Worm (Caenorhabditis elegans) whole organism, L4 larva: ENCODE data around the gene C05G5.2.

Experiments used
- F10B5.3 ChIP-seq: sonication (generic microtip); optimal IDR thresholded peaks from 2 replicates; lab custom pipeline; 2016; ENCODE audit warnings: mild to moderate bottlenecking, missing genetic modification characterization, missing compliant biosample characterization
- F37D6.2 ChIP-seq: sonication (generic microtip); optimal IDR thresholded peaks from 2 replicates; lab custom pipeline; 2016; ENCODE audit warnings: mild to moderate bottlenecking, missing genetic modification characterization, missing compliant biosample characterization
- R02D3.7 ChIP-seq: fragments of 150-350 bp; sonication (generic microtip); optimal IDR thresholded peaks from 3 replicates; lab custom pipeline; 2014; ENCODE audit warnings: missing biosample characterization, missing genetic modification characterization
- Y105C5A.15 ChIP-seq: fragments of 200-800 bp; sonication (Bioruptor generic); IDR thresholded peaks from 2 replicates; pipeline ENCODE4 v1.3.6; 2022; ENCODE audit warnings: missing genetic modification characterization, missing compliant biosample characterization
- ZK546.5 ChIP-seq, 2 experiments: sonication (generic microtip); optimal IDR thresholded peaks; 2 replicates each; lab custom pipeline; 2017; ENCODE audit warnings: missing biosample characterization in 2 of 2, missing genetic modification characterization in 2 of 2
- aly-2 ChIP-seq: sonication (generic microtip); optimal IDR thresholded peaks from 2 replicates; lab custom pipeline; 2018; ENCODE audit warnings: missing biosample characterization, missing genetic modification characterization
- arid-1 ChIP-seq: fragments of 200-800 bp; sonication (Bioruptor generic); conservative IDR thresholded peaks from 2 replicates; pipeline ENCODE4 v1.3.6; 2022; ENCODE audit warnings: missing genetic modification reagents, missing genetic modification characterization, missing compliant biosample characterization
- ceh-20 ChIP-seq: fragments of 200-800 bp; sonication (Bioruptor generic); IDR thresholded peaks from 2 replicates; pipeline ENCODE4 v1.3.6; 2022; ENCODE audit warnings: missing genetic modification reagents, missing genetic modification characterization, missing compliant biosample characterization
- ceh-44 ChIP-seq: fragments of 200-800 bp; sonication (Bioruptor generic); IDR thresholded peaks from 2 replicates; pipeline ENCODE4 v1.3.6; 2022; ENCODE audit warnings: missing genetic modification reagents, missing genetic modification characterization, missing compliant biosample characterization
- ceh-82 ChIP-seq: sonication (generic microtip); optimal IDR thresholded peaks from 2 replicates; lab custom pipeline; 2017; ENCODE audit warnings: missing biosample characterization, missing genetic modification characterization
- cey-2 ChIP-seq: sonication (generic microtip); optimal IDR thresholded peaks from 3 replicates; lab custom pipeline; 2017; ENCODE audit warnings: missing genetic modification characterization, mild to moderate bottlenecking, missing compliant biosample characterization, antibody characterized with exemption, borderline replicate concordance; ENCODE audit not compliant: insufficient read depth
- ctbp-1 ChIP-seq: fragments of 200-800 bp; sonication (Bioruptor generic); IDR thresholded peaks from 2 replicates; pipeline ENCODE4 v1.3.6; 2022; ENCODE audit warnings: missing genetic modification reagents, missing genetic modification characterization, missing compliant biosample characterization
- daf-16 ChIP-seq, 3 experiments: sonication (generic microtip); optimal IDR thresholded peaks; 2 replicates each; lab custom pipeline; 2016 to 2017; ENCODE audit warnings: missing genetic modification characterization in 3 of 3, missing genetic modification reagents in 3 of 3, mild to moderate bottlenecking in 2 of 3, missing compliant biosample characterization in 2 of 3, missing biosample characterization in 1 of 3, moderate library complexity in 1 of 3
- daf-19 ChIP-seq: fragments of 200-800 bp; sonication (Bioruptor generic); conservative IDR thresholded peaks from 2 replicates; pipeline ENCODE4 v1.3.6; 2022; ENCODE audit warnings: missing genetic modification characterization, missing compliant biosample characterization
- daf-8 ChIP-seq: fragments of 200-800 bp; sonication (Bioruptor generic); IDR thresholded peaks from 2 replicates; pipeline ENCODE4 v1.3.6; 2022; ENCODE audit warnings: missing genetic modification characterization, missing compliant biosample characterization
- dmd-6 ChIP-seq: fragments of 200-800 bp; sonication (Bioruptor generic); IDR thresholded peaks from 2 replicates; pipeline ENCODE4 v1.3.6; 2022; ENCODE audit warnings: missing genetic modification reagents, missing genetic modification characterization, missing compliant biosample characterization
- dmd-8 ChIP-seq: fragments of 200-800 bp; sonication (Bioruptor generic); IDR thresholded peaks from 2 replicates; pipeline ENCODE4 v1.3.6; 2022; ENCODE audit warnings: missing genetic modification characterization, missing compliant biosample characterization
- duxl-1 ChIP-seq: sonication (generic microtip); optimal IDR thresholded peaks from 2 replicates; lab custom pipeline; 2016; ENCODE audit warnings: mild to moderate bottlenecking, missing genetic modification characterization, moderate library complexity, missing compliant biosample characterization; ENCODE audit not compliant: poor library complexity
- dve-1 ChIP-seq: sonication (generic microtip); optimal IDR thresholded peaks from 2 replicates; lab custom pipeline; 2017; ENCODE audit warnings: antibody characterized with exemption, mild to moderate bottlenecking, missing genetic modification characterization, missing compliant biosample characterization; ENCODE audit not compliant: insufficient read depth
- egl-27 ChIP-seq: sonication (generic microtip); optimal IDR thresholded peaks from 3 replicates; lab custom pipeline; 2017; ENCODE audit warnings: missing biosample characterization, missing genetic modification reagents, missing genetic modification characterization
- fkh-10 ChIP-seq: fragments of 150-350 bp; optimal IDR thresholded peaks from 2 replicates; lab custom pipeline; 2014; ENCODE audit warnings: missing biosample characterization, missing genetic modification reagents, missing genetic modification characterization
- fos-1 ChIP-seq: fragments of 150-350 bp; optimal IDR thresholded peaks from 2 replicates; lab custom pipeline; 2014; ENCODE audit warnings: missing biosample characterization, missing genetic modification characterization
- hlh-30 ChIP-seq: sonication (generic microtip); optimal IDR thresholded peaks from 2 replicates; lab custom pipeline; 2017; ENCODE audit warnings: antibody characterized with exemption, mild to moderate bottlenecking, missing genetic modification characterization, missing compliant biosample characterization; ENCODE audit not compliant: insufficient read depth
- jun-1 ChIP-seq: fragments of 150-350 bp; optimal IDR thresholded peaks from 2 replicates; lab custom pipeline; 2014; ENCODE audit warnings: missing biosample characterization, missing genetic modification reagents, missing genetic modification characterization
- lim-7 ChIP-seq: fragments of 200-800 bp; sonication (Bioruptor generic); IDR thresholded peaks from 2 replicates; pipeline ENCODE4 v1.3.6; 2022; ENCODE audit warnings: missing genetic modification characterization, missing compliant biosample characterization
- lin-29 ChIP-seq: fragments of 200-800 bp; sonication (Bioruptor generic); IDR thresholded peaks from 2 replicates; pipeline ENCODE4 v1.3.6; 2022; ENCODE audit warnings: missing genetic modification reagents, missing genetic modification characterization, missing compliant biosample characterization
- lir-3 ChIP-seq: sonication (generic microtip); optimal IDR thresholded peaks from 2 replicates; lab custom pipeline; 2016; ENCODE audit warnings: mild to moderate bottlenecking, missing genetic modification characterization, missing compliant biosample characterization
- lsy-2 ChIP-seq, 2 experiments: fragments of 150-350 bp in 1 of 2; sonication (generic microtip) in 1 of 2; optimal IDR thresholded peaks; 2 replicates each; lab custom pipeline; 2014 to 2017; ENCODE audit warnings: missing biosample characterization in 2 of 2, missing genetic modification characterization in 2 of 2
- mdt-29 ChIP-seq: fragments of 200-800 bp; sonication (Bioruptor generic); IDR thresholded peaks from 2 replicates; pipeline ENCODE4 v1.3.6; 2022; ENCODE audit warnings: missing genetic modification reagents, missing genetic modification characterization, missing compliant biosample characterization
- mep-1 ChIP-seq: fragments of 150-350 bp; sonication (generic microtip); optimal IDR thresholded peaks from 3 replicates; lab custom pipeline; 2014; ENCODE audit warnings: missing biosample characterization, missing genetic modification characterization
- mes-2 ChIP-seq: sonication (generic microtip); optimal IDR thresholded peaks from 2 replicates; lab custom pipeline; 2016; ENCODE audit warnings: missing genotype, mild to moderate bottlenecking, missing genetic modification characterization, missing compliant biosample characterization; ENCODE audit not compliant: poor library complexity, severe bottlenecking
- mxl-3 ChIP-seq: fragments of 200-800 bp; sonication (Bioruptor generic); optimal IDR thresholded peaks from 2 replicates; lab custom pipeline; 2018; ENCODE audit warnings: mild to moderate bottlenecking, missing genetic modification characterization, missing compliant biosample characterization
- nhr-237 ChIP-seq: sonication (generic microtip); optimal IDR thresholded peaks from 2 replicates; lab custom pipeline; 2017; ENCODE audit warnings: missing biosample characterization, missing genetic modification characterization
- nhr-25 ChIP-seq: sonication (generic microtip); optimal IDR thresholded peaks from 2 replicates; lab custom pipeline; 2017; ENCODE audit warnings: missing genetic modification characterization, mild to moderate bottlenecking, missing compliant biosample characterization, antibody characterized with exemption, moderate library complexity, borderline replicate concordance; ENCODE audit not compliant: insufficient read depth
- nhr-41 ChIP-seq: fragments of 200-800 bp; sonication (Bioruptor generic); IDR thresholded peaks from 2 replicates; pipeline ENCODE4 v1.3.6; 2022; ENCODE audit warnings: missing genetic modification reagents, missing genetic modification characterization, missing compliant biosample characterization
- nhr-42 ChIP-seq: fragments of 200-800 bp; sonication (Bioruptor generic); IDR thresholded peaks from 2 replicates; pipeline ENCODE4 v1.3.6; 2022; ENCODE audit warnings: missing genetic modification characterization, missing compliant biosample characterization
- nhr-48 ChIP-seq: sonication (generic microtip); optimal IDR thresholded peaks from 2 replicates; lab custom pipeline; 2016; ENCODE audit warnings: mild to moderate bottlenecking, missing genetic modification characterization, missing compliant biosample characterization
- nhr-76 ChIP-seq: fragments of 150-350 bp; optimal IDR thresholded peaks from 2 replicates; lab custom pipeline; 2014; ENCODE audit warnings: missing biosample characterization, missing genetic modification characterization
- pqm-1 ChIP-seq: sonication (generic microtip); optimal IDR thresholded peaks from 2 replicates; lab custom pipeline; 2017; ENCODE audit warnings: missing biosample characterization, missing genetic modification characterization
- rbr-2 ChIP-seq: sonication (generic microtip); optimal IDR thresholded peaks from 2 replicates; lab custom pipeline; 2016; ENCODE audit warnings: missing genotype, missing genetic modification characterization, missing compliant biosample characterization
- sdz-12 ChIP-seq: fragments of 200-800 bp; sonication (Bioruptor generic); optimal IDR thresholded peaks from 2 replicates; lab custom pipeline; 2018; ENCODE audit warnings: mild to moderate bottlenecking, missing genetic modification characterization, missing compliant biosample characterization
- set-16 ChIP-seq: fragments of 200-800 bp; sonication (Bioruptor generic); IDR thresholded peaks from 2 replicates; pipeline ENCODE4 v1.3.6; 2022; ENCODE audit warnings: missing genetic modification reagents, missing genetic modification characterization, missing compliant biosample characterization
- skn-1 ChIP-seq: fragments of 150-350 bp; optimal IDR thresholded peaks from 2 replicates; lab custom pipeline; 2014; ENCODE audit warnings: missing biosample characterization, missing genetic modification characterization
- spr-1 ChIP-seq: sonication (generic microtip); optimal IDR thresholded peaks from 2 replicates; lab custom pipeline; 2016; ENCODE audit warnings: mild to moderate bottlenecking, missing genetic modification characterization, missing compliant biosample characterization
- spr-3 ChIP-seq: fragments of 200-800 bp; sonication (Bioruptor generic); optimal IDR thresholded peaks from 2 replicates; lab custom pipeline; 2018; ENCODE audit warnings: mild to moderate bottlenecking, missing genetic modification characterization, missing compliant biosample characterization
- unc-39 ChIP-seq: sonication (generic microtip); optimal IDR thresholded peaks from 2 replicates; lab custom pipeline; 2017; ENCODE audit warnings: missing biosample characterization, missing genetic modification characterization
- unc-62 ChIP-seq, 3 experiments: fragments of 150-350 bp in 1 of 3; sonication (generic microtip); optimal IDR thresholded peaks in 2 of 3; peaks in 1 of 3; 1 replicate in 1 of 3; 2 replicates in 2 of 3; lab custom pipeline; 2014 to 2017; ENCODE audit warnings: missing biosample characterization in 3 of 3, missing genetic modification characterization in 3 of 3, missing genetic modification reagents in 3 of 3, missing genotype in 1 of 3
- zag-1 ChIP-seq: fragments of 150-350 bp; optimal IDR thresholded peaks from 2 replicates; lab custom pipeline; 2014; ENCODE audit warnings: missing biosample characterization, missing genetic modification characterization
- ztf-11 ChIP-seq: fragments of 150-350 bp; optimal IDR thresholded peaks from 2 replicates; lab custom pipeline; 2014; ENCODE audit warnings: missing biosample characterization, missing genetic modification characterization
- ztf-7 ChIP-seq: fragments of 150-350 bp; optimal IDR thresholded peaks from 2 replicates; lab custom pipeline; 2014; ENCODE audit warnings: missing biosample characterization, missing genetic modification characterization

The C05G5.2 gene

ce11 chrX:14746948-14747347 lies at the start of gene C05G5.2 (continued):
- TF ChIP-seq lim-7: no peak
- peak; percentile 84 for TF ChIP-seq fkh-10
- no peak for TF ChIP-seq dmd-8 (GFP tag; lab: Robert Waterston, UW)
- TF ChIP-seq pqm-1 (tag; lab: Kevin White, UChicago): peak; percentile 95
- peak; percentile 58 for TF ChIP-seq ztf-7 (tag; lab: Kevin White, UChicago)
- TF ChIP-seq sdz-12 (GFP tag; lab: Kevin White, UChicago): no peak
- TF ChIP-seq set-16: peak; percentile 43; the same call in 1 of the 2 replicates
- TF ChIP-seq daf-8 (GFP tag; lab: Robert Waterston, UW): no peak
- peak; percentile 70 for TF ChIP-seq jun-1
- peak; percentile 76 for TF ChIP-seq spr-1 (tag; lab: Kevin White, UChicago)
- no peak for TF ChIP-seq ceh-44 (GFP tag; lab: Robert Waterston, UW)
- TF ChIP-seq cey-2 (tag; lab: Kevin White, UChicago): peak; percentile 6
- no peak for TF ChIP-seq nhr-237 (tag; lab: Kevin White, UChicago)
- peak; percentile 99 for TF ChIP-seq dve-1 (tag; lab: Kevin White, UChicago)
- peak; percentile 96 for TF ChIP-seq mep-1
- TF ChIP-seq hlh-30: peak; percentile 89
- no peak for TF ChIP-seq zag-1 (tag; lab: Kevin White, UChicago)
- no peak for TF ChIP-seq mdt-29 (GFP tag; lab: Robert Waterston, UW)
- peak; percentile 76 for TF ChIP-seq nhr-48 (tag; lab: Kevin White, UChicago)
- peak; percentile 83 for TF ChIP-seq nhr-25 (tag; lab: Kevin White, UChicago)
- peak; percentile 93 for TF ChIP-seq mes-2
- peak; percentile 92 for TF ChIP-seq dmd-6
- no peak for TF ChIP-seq ceh-82 (tag; lab: Kevin White, UChicago)
- no peak for TF ChIP-seq Y105C5A.15 (GFP tag; lab: Robert Waterston, UW)
- TF ChIP-seq lsy-2 (tag; optimal IDR thresholded peaks at IDR 0.05; lab: Kevin White, UChicago): peak; percentile 48 to 92
- TF ChIP-seq daf-16 (GFP tag; optimal IDR thresholded peaks at IDR 0.05; lab: Kevin White, UChicago): peak; percentile 0 to 38
- peak; percentile 98 for TF ChIP-seq daf-16 (tag; optimal IDR thresholded peaks at IDR 0.05; lab: Kevin White, UChicago)
- TF ChIP-seq spr-3: no peak
- no peak for TF ChIP-seq lir-3 (tag; lab: Kevin White, UChicago)
- no peak for TF ChIP-seq fos-1
- peak; percentile 69 for TF ChIP-seq ctbp-1 (GFP tag; lab: Robert Waterston, UW)
- TF ChIP-seq F10B5.3 (tag; lab: Kevin White, UChicago): no peak
- no peak for TF ChIP-seq unc-39 (tag; lab: Kevin White, UChicago)
- TF ChIP-seq F37D6.2: peak; percentile 73
- TF ChIP-seq aly-2 (tag; lab: Kevin White, UChicago): no peak
- TF ChIP-seq R02D3.7 (tag; lab: Kevin White, UChicago): no peak
- 0 out of 2 replicates have a peak, but pooled peaks have one; percentile 33 for TF ChIP-seq nhr-42 (GFP tag; lab: Robert Waterston, UW)
- peak; percentile 52; the same call in 1 of the 2 replicates for TF ChIP-seq nhr-41 (GFP tag; lab: Robert Waterston, UW)
- TF ChIP-seq daf-19 (GFP tag; lab: Robert Waterston, UW): no peak
- peak; percentile 91 for TF ChIP-seq rbr-2 (tag; lab: Kevin White, UChicago)
- no peak for TF ChIP-seq skn-1 (tag; lab: Kevin White, UChicago)
- TF ChIP-seq duxl-1 (tag; lab: Kevin White, UChicago): peak; percentile 59
- no peak for TF ChIP-seq lin-29
- peak in 1 of 2 experiments; percentile 69 for TF ChIP-seq unc-62 (GFP tag; optimal IDR thresholded peaks at IDR 0.05 in 1 of 2; lab: Kevin White, UChicago)
- no peak for TF ChIP-seq unc-62 (tag; optimal IDR thresholded peaks at IDR 0.05; lab: Kevin White, UChicago)
- no peak for TF ChIP-seq ztf-11 (tag; lab: Kevin White, UChicago)
- TF ChIP-seq egl-27 (tag; lab: Kevin White, UChicago): no peak
- TF ChIP-seq ceh-20 (GFP tag; lab: Robert Waterston, UW): peak; percentile 69
- TF ChIP-seq arid-1: peak; percentile 83
- peak; percentile 97 for TF ChIP-seq mxl-3
- no peak for TF ChIP-seq nhr-76 (tag; lab: Kevin White, UChicago)
- no peak for TF ChIP-seq ZK546.5 (tag; optimal IDR thresholded peaks at IDR 0.05; lab: Kevin White, UChicago)
